Fruit fly (Drosophila melanogaster) whole organism, embryonic: ENCODE results near the gene AGO2.

Experiments used
- CG10366 ChIP-seq: fragments of 200-800 bp; sonication (Bioruptor generic); IDR thresholded peaks from 2 replicates; pipeline ENCODE4 v1.3.6; 2022; ENCODE audit warnings: missing biosample characterization, missing genetic modification characterization
- CG11504 ChIP-seq: fragments of 200-800 bp; sonication (Bioruptor generic); optimal IDR thresholded peaks from 3 replicates; lab custom pipeline; 2019; ENCODE audit warnings: missing biosample characterization, mild to moderate bottlenecking, missing genetic modification characterization, moderate library complexity
- CG12391 ChIP-seq: fragments of 200-800 bp; sonication (Bioruptor generic); optimal IDR thresholded peaks from 3 replicates; lab custom pipeline; 2018; ENCODE audit warnings: missing biosample characterization, mild to moderate bottlenecking, missing genetic modification characterization, moderate library complexity
- CG14441 ChIP-seq: fragments of 200-800 bp; sonication (Bioruptor generic); IDR thresholded peaks from 2 replicates; pipeline ENCODE4 v1.3.6; 2022; ENCODE audit warnings: missing biosample characterization, missing genetic modification characterization
- CG14710 ChIP-seq: fragments of 200-800 bp; sonication (Bioruptor generic); optimal IDR thresholded peaks from 3 replicates; lab custom pipeline; 2019; ENCODE audit warnings: missing biosample characterization, mild to moderate bottlenecking, missing genetic modification characterization, moderate library complexity
- CG15073 ChIP-seq: fragments of 200-800 bp; sonication (Bioruptor generic); optimal IDR thresholded peaks from 2 replicates; lab custom pipeline; 2016; ENCODE audit warnings: missing biosample characterization, missing genetic modification characterization
- CG15479 ChIP-seq: fragments of 200-800 bp; sonication (Bioruptor generic); optimal IDR thresholded peaks from 3 replicates; lab custom pipeline; 2019; ENCODE audit warnings: missing biosample characterization, mild to moderate bottlenecking, missing genetic modification characterization, moderate library complexity
- CG15601 ChIP-seq: fragments of 200-800 bp; sonication (Bioruptor generic); optimal IDR thresholded peaks from 3 replicates; lab custom pipeline; 2019; ENCODE audit warnings: missing biosample characterization, mild to moderate bottlenecking, missing genetic modification characterization, moderate library complexity
- CG16863 ChIP-seq: fragments of 200-800 bp; sonication (Bioruptor generic); optimal IDR thresholded peaks from 3 replicates; lab custom pipeline; 2016; ENCODE audit warnings: missing biosample characterization, missing genetic modification characterization
- CG17186 ChIP-seq: fragments of 200-800 bp; sonication (Bioruptor generic); optimal IDR thresholded peaks from 3 replicates; lab custom pipeline; 2017; ENCODE audit warnings: missing biosample characterization, missing genetic modification reagents, missing genetic modification characterization
- CG18262 ChIP-seq: fragments of 200-800 bp; optimal IDR thresholded peaks from 3 replicates; lab custom pipeline; 2019; ENCODE audit warnings: missing biosample characterization, mild to moderate bottlenecking, missing genetic modification characterization, moderate library complexity
- CG2116 ChIP-seq: fragments of 200-800 bp; sonication (Bioruptor generic); optimal IDR thresholded peaks from 3 replicates; lab custom pipeline; 2018; ENCODE audit warnings: missing biosample characterization, mild to moderate bottlenecking, missing genetic modification characterization
- CG2678 ChIP-seq: fragments of 200-800 bp; sonication (Bioruptor generic); optimal IDR thresholded peaks from 3 replicates; lab custom pipeline; 2019; ENCODE audit warnings: missing biosample characterization, mild to moderate bottlenecking, missing genetic modification characterization, moderate library complexity
- CG4707 ChIP-seq: fragments of 200-800 bp; sonication (Bioruptor generic); optimal IDR thresholded peaks from 2 replicates; lab custom pipeline; 2018; ENCODE audit warnings: missing biosample characterization, mild to moderate bottlenecking, missing genetic modification characterization, moderate library complexity
- CG6689 ChIP-seq: fragments of 200-800 bp; sonication (Bioruptor generic); IDR thresholded peaks from 2 replicates; pipeline ENCODE4 v1.3.6; 2022; ENCODE audit warnings: missing biosample characterization, missing genetic modification characterization
- CG7839 ChIP-seq: fragments of 200-800 bp; sonication (Bioruptor generic); optimal IDR thresholded peaks from 3 replicates; lab custom pipeline; 2018; ENCODE audit warnings: missing biosample characterization, mild to moderate bottlenecking, missing genetic modification characterization, moderate library complexity
- CG8290 ChIP-seq, 3 experiments: fragments of 200-800 bp; sonication (Bioruptor generic); optimal IDR thresholded peaks; 2 replicates each; lab custom pipeline; 2016 to 2019; ENCODE audit warnings: missing biosample characterization in 3 of 3, missing genetic modification characterization in 3 of 3, mild to moderate bottlenecking in 2 of 3, moderate library complexity in 1 of 3
- CG8924 ChIP-seq: fragments of 200-800 bp; optimal IDR thresholded peaks from 3 replicates; lab custom pipeline; 2019; ENCODE audit warnings: missing biosample characterization, mild to moderate bottlenecking, missing genetic modification characterization, moderate library complexity
- CG8944 ChIP-seq: fragments of 200-800 bp; sonication (Bioruptor generic); optimal IDR thresholded peaks from 3 replicates; lab custom pipeline; 2016; ENCODE audit warnings: missing biosample characterization, missing genetic modification characterization
- CG9817 ChIP-seq: fragments of 200-800 bp; sonication (Bioruptor generic); optimal IDR thresholded peaks from 2 replicates; lab custom pipeline; 2018; ENCODE audit warnings: missing biosample characterization, mild to moderate bottlenecking, missing genetic modification characterization, moderate library complexity
- CoRest ChIP-seq: fragments of 200-800 bp; sonication (Bioruptor generic); optimal IDR thresholded peaks from 3 replicates; lab custom pipeline; 2018; ENCODE audit warnings: missing biosample characterization, mild to moderate bottlenecking, missing genetic modification characterization, moderate library complexity
- D ChIP-seq, 2 experiments: fragments of 200-800 bp in 1 of 2; fragments of >200 bp in 1 of 2; sonication (Bioruptor generic) in 1 of 2; optimal IDR thresholded peaks; 2 replicates in 1 of 2; 3 replicates in 1 of 2; lab custom pipeline; 2017; ENCODE audit warnings: mild to moderate bottlenecking in 1 of 2, missing biosample characterization in 1 of 2, missing genetic modification characterization in 1 of 2, missing genetic modification reagents in 1 of 2
- Hr78 ChIP-seq, 2 experiments: fragments of 200-800 bp in 1 of 2; fragments of >200 bp in 1 of 2; sonication (Bioruptor generic) in 1 of 2; optimal IDR thresholded peaks; 2 replicates each; lab custom pipeline; 2017 to 2019; ENCODE audit warnings: missing biosample characterization in 2 of 2, missing genetic modification characterization in 2 of 2, mild to moderate bottlenecking in 1 of 2, moderate library complexity in 1 of 2
- Med ChIP-seq: fragments of 200-800 bp; sonication (Bioruptor generic); peaks from one replicate; lab custom pipeline; 2016; ENCODE audit warnings: missing biosample characterization, missing genetic modification characterization, mild to moderate bottlenecking, inconsistent platforms, moderate library complexity
- Oli ChIP-seq: fragments of 200-800 bp; sonication (Bioruptor generic); optimal IDR thresholded peaks from 2 replicates; lab custom pipeline; 2018; ENCODE audit warnings: missing biosample characterization, mild to moderate bottlenecking, missing genetic modification characterization, moderate library complexity
- Pdp1 ChIP-seq, 2 experiments: fragments of 200-800 bp; sonication (Bioruptor generic); optimal IDR thresholded peaks; 3 replicates each; lab custom pipeline; 2016; ENCODE audit warnings: missing biosample characterization in 2 of 2, missing genetic modification characterization in 2 of 2, mild to moderate bottlenecking in 1 of 2, moderate library complexity in 1 of 2
- Rfx ChIP-seq: fragments of 200-800 bp; sonication (Bioruptor generic); IDR thresholded peaks from 2 replicates; pipeline ENCODE4 v1.3.6; 2022; ENCODE audit warnings: missing biosample characterization, missing genetic modification characterization
- Sox102F ChIP-seq: fragments of 200-800 bp; sonication (Bioruptor generic); optimal IDR thresholded peaks from 2 replicates; lab custom pipeline; 2018; ENCODE audit warnings: missing biosample characterization, mild to moderate bottlenecking, missing genetic modification characterization, moderate library complexity
- cato ChIP-seq: fragments of 200-800 bp; sonication (Bioruptor generic); optimal IDR thresholded peaks from 2 replicates; lab custom pipeline; 2016; ENCODE audit warnings: missing biosample characterization, missing genetic modification characterization, borderline replicate concordance
- chm ChIP-seq: fragments of 200-800 bp; sonication (Bioruptor generic); IDR thresholded peaks from 2 replicates; pipeline ENCODE4 v1.3.6; 2022; ENCODE audit warnings: missing biosample characterization, missing genetic modification characterization
- chn ChIP-seq: fragments of 200-800 bp; sonication (Bioruptor generic); optimal IDR thresholded peaks from 2 replicates; lab custom pipeline; 2016; ENCODE audit warnings: missing biosample characterization, missing genetic modification characterization
- ci ChIP-seq: fragments of 200-800 bp; sonication (Bioruptor generic); IDR thresholded peaks from 3 replicates; pipeline ENCODE4 v1.3.6; 2022; ENCODE audit warnings: missing biosample characterization, missing genetic modification characterization
- dmrt99B ChIP-seq: fragments of 200-800 bp; sonication (Bioruptor generic); optimal IDR thresholded peaks from 2 replicates; lab custom pipeline; 2018; ENCODE audit warnings: missing biosample characterization, mild to moderate bottlenecking, missing genetic modification characterization, moderate library complexity
- gem ChIP-seq: fragments of 200-800 bp; sonication (Bioruptor generic); optimal IDR thresholded peaks from 2 replicates; lab custom pipeline; 2019; ENCODE audit warnings: missing biosample characterization, mild to moderate bottlenecking, missing genetic modification characterization, moderate library complexity
- grn ChIP-seq: fragments of 200-800 bp; sonication (Bioruptor generic); optimal IDR thresholded peaks from 3 replicates; lab custom pipeline; 2017; ENCODE audit warnings: missing biosample characterization, missing genetic modification characterization
- hkb ChIP-seq, 2 experiments: fragments of 200-800 bp in 1 of 2; fragments of >200 bp in 1 of 2; sonication (Bioruptor generic) in 1 of 2; IDR thresholded peaks in 1 of 2; optimal IDR thresholded peaks in 1 of 2; 2 replicates each; pipeline versions ENCODE4 v1.3.6 to Lab custom; 2017 to 2022; ENCODE audit warnings: missing biosample characterization in 1 of 2, missing genetic modification characterization in 1 of 2
- lmd ChIP-seq: fragments of 200-800 bp; sonication (Bioruptor generic); IDR thresholded peaks from 2 replicates; pipeline ENCODE4 v1.3.6; 2022; ENCODE audit warnings: missing biosample characterization, missing genetic modification characterization
- prd ChIP-seq, 3 experiments: fragments of >200 bp in 2 of 3; fragments of 200-800 bp in 1 of 3; sonication (Bioruptor generic) in 1 of 3; optimal IDR thresholded peaks in 2 of 3; IDR thresholded peaks in 1 of 3; 2 replicates in 2 of 3; 3 replicates in 1 of 3; pipeline versions ENCODE4 v1.3.6 to Lab custom; 2017 to 2022; ENCODE audit warnings: missing biosample characterization in 1 of 3, missing genetic modification characterization in 1 of 3
- ranshi ChIP-seq: fragments of 200-800 bp; sonication (Bioruptor generic); IDR thresholded peaks from 2 replicates; pipeline ENCODE4 v1.3.6; 2022; ENCODE audit warnings: missing biosample characterization, missing genetic modification characterization
- row ChIP-seq: fragments of 200-800 bp; sonication (Bioruptor generic); IDR thresholded peaks from 3 replicates; pipeline ENCODE4 v1.3.6; 2022; ENCODE audit warnings: missing biosample characterization, missing genetic modification characterization
- so ChIP-seq: fragments of 200-800 bp; sonication (Bioruptor generic); IDR thresholded peaks from 3 replicates; pipeline ENCODE4 v1.3.6; 2022; ENCODE audit warnings: missing biosample characterization, missing genetic modification characterization
- stc ChIP-seq: fragments of 200-800 bp; sonication (Bioruptor generic); IDR thresholded peaks from 2 replicates; pipeline ENCODE4 v1.3.6; 2022; ENCODE audit warnings: missing biosample characterization, missing genetic modification characterization
- sug ChIP-seq: fragments of 200-800 bp; optimal IDR thresholded peaks from 2 replicates; lab custom pipeline; 2019; ENCODE audit warnings: missing biosample characterization, mild to moderate bottlenecking, missing genetic modification characterization, moderate library complexity
- toy ChIP-seq: fragments of 200-800 bp; sonication (Bioruptor generic); IDR thresholded peaks from 2 replicates; pipeline ENCODE4 v1.3.6; 2022; ENCODE audit warnings: missing biosample characterization, missing genetic modification characterization
- twi ChIP-seq: fragments of 200-800 bp; optimal IDR thresholded peaks from 2 replicates; lab custom pipeline; 2019; ENCODE audit warnings: missing biosample characterization, mild to moderate bottlenecking, missing genetic modification characterization, moderate library complexity
- wdn ChIP-seq: fragments of 200-800 bp; sonication (Bioruptor generic); IDR thresholded peaks from 2 replicates; pipeline ENCODE4 v1.3.6; 2022; ENCODE audit warnings: missing biosample characterization, missing genetic modification characterization

The AGO2 gene

DNA sequence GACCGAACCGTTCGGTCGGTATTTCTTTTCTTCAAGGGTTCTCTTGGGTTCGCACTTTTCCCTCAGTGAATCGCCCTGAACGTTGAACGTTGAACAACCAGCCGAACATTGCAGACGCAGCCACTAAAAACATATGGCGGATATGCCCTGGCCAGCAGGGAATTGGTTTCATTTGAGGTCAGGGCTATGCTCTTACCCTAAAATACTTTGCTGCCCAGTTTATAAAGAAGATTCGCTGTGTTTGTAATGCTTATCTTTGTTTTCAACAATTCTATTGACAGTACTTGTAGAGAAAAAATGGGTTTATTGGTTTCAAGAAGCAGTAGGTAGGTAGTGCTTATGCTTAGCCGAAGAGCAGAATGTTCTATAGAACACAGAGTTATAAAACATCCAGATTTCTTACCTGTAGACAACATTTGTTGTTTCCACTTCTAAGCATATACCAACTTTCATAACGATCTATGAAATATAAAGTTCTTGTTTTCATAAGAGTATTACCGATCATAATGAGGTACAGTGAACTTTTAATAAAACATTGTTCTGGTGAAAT lies 41.3 kb downstream of the AGO2 start:
- TF ChIP-seq gem (tag; lab: Kevin White, UChicago) (peak; percentile 31), CG4707 (GFP tag; lab: Kevin White, UChicago) (no peak), CG15073 (GFP tag; lab: Kevin White, UChicago) (no peak), CoRest (tag; lab: Kevin White, UChicago) (peak; percentile 8), Rfx (GFP tag; lab: Robert Waterston, UW) (peak; percentile 14; the same call in 1 of the 2 replicates), so (GFP tag; lab: Robert Waterston, UW) (0 out of 3 replicates have a peak, but pooled peaks have one; percentile 26), Sox102F (GFP tag; lab: Kevin White, UChicago) (peak; percentile 14), wdn (GFP tag; lab: Robert Waterston, UW) (0 out of 2 replicates have a peak, but pooled peaks have one; percentile 17), CG11504 (tag; lab: Kevin White, UChicago) (peak; percentile 24), CG17186 (GFP tag; lab: Kevin White, UChicago) (no peak), grn (peak; percentile 46), stc (GFP tag; lab: Robert Waterston, UW) (no peak), hkb (optimal IDR thresholded peaks at IDR 0.05; lab: Kevin White, UChicago) (no peak), hkb (GFP tag; IDR thresholded peaks at IDR 0.05; lab: Robert Waterston, UW) (0 out of 2 replicates have a peak, but pooled peaks have one; percentile 10), CG9817 (tag; lab: Kevin White, UChicago) (no peak), CG18262 (tag; lab: Kevin White, UChicago) (peak; percentile 22), CG6689 (0 out of 2 replicates have a peak, but pooled peaks have one; percentile 13), CG14710 (tag; lab: Kevin White, UChicago) (peak; percentile 20), CG8944 (GFP tag; lab: Kevin White, UChicago) (no peak), lmd (GFP tag; lab: Robert Waterston, UW) (peak; percentile 24), Oli (tag; lab: Kevin White, UChicago) (peak; percentile 30), Med (GFP tag; lab: Kevin White, UChicago) (peak; percentile 78), twi (tag; lab: Kevin White, UChicago) (peak; percentile 23), row (GFP tag; lab: Robert Waterston, UW) (peak; percentile 52; the same call in 2 of the 3 replicates), CG2678 (peak; percentile 6), prd (optimal IDR thresholded peaks at IDR 0.05; lab: Kevin White, UChicago) (no peak), prd (GFP tag; IDR thresholded peaks at IDR 0.05; lab: Robert Waterston, UW) (0 out of 3 replicates have a peak, but pooled peaks have one; percentile 26), CG15479 (peak; percentile 63), Pdp1 (GFP tag; optimal IDR thresholded peaks at IDR 0.05; lab: Kevin White, UChicago) (peak in 1 of 2 experiments; percentile 35), CG7839 (tag; lab: Kevin White, UChicago) (peak; percentile 21), sug (tag; lab: Kevin White, UChicago) (no peak), chm (GFP tag; lab: Robert Waterston, UW) (0 out of 2 replicates have a peak, but pooled peaks have one; percentile 20), toy (GFP tag; lab: Robert Waterston, UW) (no peak), CG12391 (tag; lab: Kevin White, UChicago) (peak; percentile 23), D (optimal IDR thresholded peaks at IDR 0.05; lab: Kevin White, UChicago) (peak; percentile 9), D (GFP tag; optimal IDR thresholded peaks at IDR 0.05; lab: Kevin White, UChicago) (peak; percentile 7), CG10366 (GFP tag; lab: Robert Waterston, UW) (peak; percentile 9; the same call in 1 of the 2 replicates), cato (GFP tag; lab: Kevin White, UChicago) (no peak), dmrt99B (tag; lab: Kevin White, UChicago) (peak; percentile 10), CG15601 (tag; lab: Kevin White, UChicago) (peak; percentile 37), CG16863 (GFP tag; lab: Kevin White, UChicago) (peak; percentile 15), CG14441 (GFP tag; lab: Robert Waterston, UW) (0 out of 2 replicates have a peak, but pooled peaks have one; percentile 37), chn (no peak), ci (GFP tag; lab: Robert Waterston, UW) (0 out of 3 replicates have a peak, but pooled peaks have one; percentile 39), CG8290 (GFP tag; optimal IDR thresholded peaks at IDR 0.05; lab: Kevin White, UChicago) (no peak), CG8290 (tag; optimal IDR thresholded peaks at IDR 0.05; lab: Kevin White, UChicago) (peak in 1 of 2 experiments; percentile 21), ranshi (GFP tag; lab: Robert Waterston, UW) (peak; percentile 44; the same call in 1 of the 2 replicates), Hr78 (GFP tag; optimal IDR thresholded peaks at IDR 0.05; lab: Kevin White, UChicago) (peak in 1 of 2 experiments; percentile 17), CG2116 (GFP tag; lab: Kevin White, UChicago) (no peak), CG8924 (tag; lab: Kevin White, UChicago) (peak; percentile 10)
